Fruit fly (Drosophila melanogaster): ENCODE measurements around the gene SA2.
A peak's percentile ranks its signal among the peaks of the same experiment; 100 is the strongest.

The SA2 gene

dm6 chr3L:1408093-1408492, 29.6 kb downstream of the SA2 start (continued):
- TF ChIP-seq CG17359 (tag; optimal IDR thresholded peaks at IDR 0.05) (peak; percentile 36), Dek (tag; optimal IDR thresholded peaks at IDR 0.05) (no peak), CG16813 (GFP tag; IDR thresholded peaks at IDR 0.05; ENCODE audit: partially characterized antibody) (no peak), PHDP (tag; optimal IDR thresholded peaks at IDR 0.05) (no peak), sisA (GFP tag; IDR thresholded peaks at IDR 0.05) (peak; percentile 37; the same call in 1 of the 2 replicates), Meics (GFP tag; optimal IDR thresholded peaks at IDR 0.05) (no peak), Xrp1 (GFP tag; IDR thresholded peaks at IDR 0.05) (peak; percentile 26; the same call in 1 of the 2 replicates), ftz-f1 (GFP tag; optimal IDR thresholded peaks at IDR 0.05) (peak; percentile 52), CG43689 (GFP tag; IDR thresholded peaks at IDR 0.05) (no peak), tap (tag; optimal IDR thresholded peaks at IDR 0.05) (no peak), mirr (GFP tag; optimal IDR thresholded peaks at IDR 0.05) (no peak), croc (GFP tag; conservative IDR thresholded peaks at IDR 0.05) (no peak), sens (GFP tag) (peak; percentile 82), Hmr (GFP tag; optimal IDR thresholded peaks at IDR 0.05) (no peak), chinmo (GFP tag; IDR thresholded peaks at IDR 0.05; ENCODE audit: partially characterized antibody) (no peak)

DNA sequence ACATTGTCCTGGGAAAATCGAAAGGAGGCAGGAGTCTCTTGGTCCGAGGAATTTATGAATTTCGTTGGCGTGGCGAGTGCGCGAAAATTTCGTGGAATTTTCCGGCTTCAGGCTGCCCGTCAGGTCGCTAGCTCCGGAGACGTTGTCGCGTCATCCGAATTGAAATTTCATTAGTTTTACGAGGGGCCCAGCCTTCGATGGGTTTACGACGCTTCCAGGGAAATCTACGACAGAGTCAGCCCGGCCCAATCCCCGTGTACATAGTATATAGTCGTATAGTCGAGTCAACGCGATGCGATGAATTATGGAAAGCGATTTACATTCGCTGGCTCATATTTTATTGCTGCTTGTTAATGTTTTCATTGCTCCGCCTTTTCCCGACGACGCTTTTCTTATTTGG, 33.1 kb downstream of the SA2 start:
- TF ChIP-seq CG15514 (GFP tag; optimal IDR thresholded peaks at IDR 0.05) (no peak), CG7271 (tag; optimal IDR thresholded peaks at IDR 0.05) (peak; percentile 21), zen (tag; optimal IDR thresholded peaks at IDR 0.05) (peak; percentile 67), cad (GFP tag; optimal IDR thresholded peaks at IDR 0.05) (peak; percentile 90)

DNA sequence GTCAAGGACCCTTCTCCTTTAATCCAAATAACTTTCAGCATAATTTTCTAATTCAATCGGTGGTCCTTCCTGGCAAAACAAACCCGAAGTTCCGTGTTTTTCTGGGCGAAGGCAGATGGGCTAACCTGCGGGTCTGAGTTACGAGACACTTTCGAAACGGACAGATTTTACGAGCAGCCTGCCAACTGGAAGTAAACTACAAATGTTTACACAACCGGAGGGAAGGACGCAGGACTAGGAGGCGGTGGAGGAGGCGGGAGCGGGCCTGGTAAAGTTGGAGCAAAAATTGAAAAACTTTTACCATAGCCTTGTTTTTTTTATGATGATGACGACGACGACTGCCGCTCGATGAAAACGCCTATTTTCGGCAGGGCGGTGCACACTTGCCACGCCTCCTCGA, 35.5 kb downstream of the SA2 start:
- TF ChIP-seq CG14667 (GFP tag; IDR thresholded peaks at IDR 0.05) (0 out of 2 replicates have a peak, but pooled peaks have one; percentile 6), vvl (GFP tag; IDR thresholded peaks at IDR 0.05) (no peak), CG7786 (GFP tag; optimal IDR thresholded peaks at IDR 0.05) (no peak), CG13894 (tag; optimal IDR thresholded peaks at IDR 0.05) (peak; percentile 56), toy (GFP tag; IDR thresholded peaks at IDR 0.05) (no peak), abd-A (tag; optimal IDR thresholded peaks at IDR 0.05) (peak; percentile 62)

DNA sequence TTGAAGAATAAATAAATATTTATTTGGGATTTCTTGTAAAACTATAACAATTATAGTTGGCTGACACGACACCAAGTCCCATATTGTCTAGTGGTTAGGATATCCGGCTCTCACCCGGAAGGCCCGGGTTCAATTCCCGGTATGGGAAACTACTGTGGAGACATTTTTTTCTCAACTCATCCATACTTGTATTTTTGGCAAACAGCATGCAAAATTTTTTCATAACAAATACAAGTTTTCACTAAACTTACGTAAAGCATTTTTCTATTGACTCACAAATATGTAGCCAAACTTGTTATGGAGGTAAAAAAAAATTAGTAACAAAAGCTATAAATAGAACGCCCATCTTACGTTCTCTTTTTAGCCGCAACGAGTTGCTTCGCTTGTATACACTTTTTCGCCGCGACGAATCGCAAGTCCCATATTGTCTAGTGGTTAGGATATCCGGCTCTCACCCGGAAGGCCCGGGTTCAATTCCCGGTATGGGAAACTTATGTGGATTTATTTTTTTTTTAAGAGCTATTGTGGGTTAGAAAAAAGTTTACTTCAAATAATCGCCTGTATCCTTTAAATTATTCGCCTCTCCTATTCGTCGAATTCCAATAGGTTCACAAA, 36.2 kb downstream of the SA2 start:
- TF ChIP-seq CG15011 (GFP tag; optimal IDR thresholded peaks at IDR 0.05) (no peak), shn (GFP tag; optimal IDR thresholded peaks at IDR 0.05) (no peak), Sin3A (optimal IDR thresholded peaks at IDR 0.05) (no peak), CG13287 (GFP tag; IDR thresholded peaks at IDR 0.05; ENCODE audit: partially characterized antibody) (no peak; the same call in 1 of the 2 replicates), Hmr (GFP tag; optimal IDR thresholded peaks at IDR 0.05) (no peak), klu (GFP tag; IDR thresholded peaks at IDR 0.05) (no peak), cato (GFP tag; optimal IDR thresholded peaks at IDR 0.05; ENCODE audit: borderline replicate concordance) (no peak), CHES-1-like (GFP tag; optimal IDR thresholded peaks at IDR 0.05) (no peak), CG1529 (GFP tag; optimal IDR thresholded peaks at IDR 0.05) (no peak), toy (GFP tag; IDR thresholded peaks at IDR 0.05) (no peak), CG15696 (tag; optimal IDR thresholded peaks at IDR 0.05) (no peak), Mrtf (GFP tag; IDR thresholded peaks at IDR 0.05) (no peak), cad (GFP tag; optimal IDR thresholded peaks at IDR 0.05) (no peak), CG10462 (GFP tag; optimal IDR thresholded peaks at IDR 0.05) (no peak), Hr3 (GFP tag; optimal IDR thresholded peaks at IDR 0.05) (no peak), ci (GFP tag; IDR thresholded peaks at IDR 0.05) (no peak), CG7271 (tag; optimal IDR thresholded peaks at IDR 0.05) (no peak), CG17328 (GFP tag; IDR thresholded peaks at IDR 0.05) (no peak), GATAe (GFP tag; conservative IDR thresholded peaks at IDR 0.05) (no peak), pzg (GFP tag; optimal IDR thresholded peaks at IDR 0.05) (no peak), D19A (tag; optimal IDR thresholded peaks at IDR 0.05) (no peak), peb (GFP tag; IDR thresholded peaks at IDR 0.05) (no peak), chinmo (GFP tag; IDR thresholded peaks at IDR 0.05; ENCODE audit: partially characterized antibody) (no peak), run (tag; optimal IDR thresholded peaks at IDR 0.05) (no peak), eve (GFP tag; optimal IDR thresholded peaks at IDR 0.05) (no peak), Dip3 (GFP tag; optimal IDR thresholded peaks at IDR 0.05) (no peak), CG30431 (GFP tag; optimal IDR thresholded peaks at IDR 0.05) (no peak)
